Fruit fly (Drosophila melanogaster): ENCODE measurements around the gene Nedd4.

dm6 chr3L:17579626-17580025, 49.7 kb downstream of the Nedd4 start:
- no peak for TF ChIP-seq Taf1 (GFP tag; IDR thresholded peaks at IDR 0.05)
- TF ChIP-seq CG17912 (GFP tag; optimal IDR thresholded peaks at IDR 0.05), result no peak
- no peak for TF ChIP-seq CG9215 (GFP tag; IDR thresholded peaks at IDR 0.05)
- no peak for TF ChIP-seq grn (GFP tag; optimal IDR thresholded peaks at IDR 0.05)
- no peak for TF ChIP-seq B-H1 (GFP tag; IDR thresholded peaks at IDR 0.05)
- no peak for TF ChIP-seq CG4328 (GFP tag; optimal IDR thresholded peaks at IDR 0.05)
- no peak for TF ChIP-seq Elba2 (GFP tag; optimal IDR thresholded peaks at IDR 0.05)
- no peak for TF ChIP-seq ase (GFP tag; IDR thresholded peaks at IDR 0.05)
